Worm (Caenorhabditis elegans) whole organism, mixed stage, embryonic: Measurements from ENCODE around the gene let-2.

Source experiments
- M03D4.4 ChIP-seq: sonication (generic microtip); optimal IDR thresholded peaks from 2 replicates; lab custom pipeline; 2017; ENCODE audit warnings: mild to moderate bottlenecking, missing genetic modification characterization, missing compliant biosample characterization
- bed-3 ChIP-seq: fragments of 200-800 bp; sonication (Bioruptor generic); optimal IDR thresholded peaks from 3 replicates; lab custom pipeline; 2018; ENCODE audit warnings: mild to moderate bottlenecking, missing genetic modification characterization, moderate library complexity, missing compliant biosample characterization
- ceh-39 ChIP-seq: fragments of 150-350 bp; optimal IDR thresholded peaks from 2 replicates; lab custom pipeline; 2014; ENCODE audit warnings: missing biosample characterization, missing genetic modification characterization
- ceh-43 ChIP-seq: fragments of 200-800 bp; sonication (Bioruptor generic); optimal IDR thresholded peaks from 2 replicates; lab custom pipeline; 2018; ENCODE audit warnings: mild to moderate bottlenecking, missing genetic modification characterization, moderate library complexity, missing compliant biosample characterization
- ceh-83 ChIP-seq: fragments of 200-800 bp; sonication (Bioruptor generic); optimal IDR thresholded peaks from 2 replicates; lab custom pipeline; 2018; ENCODE audit warnings: mild to moderate bottlenecking, missing genetic modification characterization, missing compliant biosample characterization
- ces-1 ChIP-seq: fragments of 150-350 bp; optimal IDR thresholded peaks from 2 replicates; lab custom pipeline; 2014; ENCODE audit warnings: missing biosample characterization, missing genetic modification reagents, missing genetic modification characterization
- cnd-1 ChIP-seq: fragments of 200-800 bp; sonication (Bioruptor generic); optimal IDR thresholded peaks from 2 replicates; lab custom pipeline; 2018; ENCODE audit warnings: mild to moderate bottlenecking, missing genetic modification characterization, missing compliant biosample characterization
- drap-1 ChIP-seq: fragments of 200-800 bp; sonication (Bioruptor generic); optimal IDR thresholded peaks from 3 replicates; lab custom pipeline; 2018; ENCODE audit warnings: mild to moderate bottlenecking, missing genetic modification characterization, missing compliant biosample characterization
- elt-1 ChIP-seq: sonication (generic microtip); optimal IDR thresholded peaks from 2 replicates; lab custom pipeline; 2017; ENCODE audit warnings: missing genetic modification characterization, mild to moderate bottlenecking, missing compliant biosample characterization, antibody characterized with exemption, moderate library complexity, borderline replicate concordance; ENCODE audit not compliant: insufficient read depth
- elt-3 ChIP-seq: fragments of 150-350 bp; optimal IDR thresholded peaks from 2 replicates; lab custom pipeline; 2014; ENCODE audit warnings: missing biosample characterization, missing genetic modification characterization
- flh-1 ChIP-seq: fragments of 200-800 bp; sonication (Bioruptor generic); optimal IDR thresholded peaks from 2 replicates; lab custom pipeline; 2018; ENCODE audit warnings: mild to moderate bottlenecking, missing genetic modification characterization, moderate library complexity, missing compliant biosample characterization
- ham-2 ChIP-seq: fragments of 200-800 bp; sonication (Bioruptor generic); optimal IDR thresholded peaks from 2 replicates; lab custom pipeline; 2018; ENCODE audit warnings: mild to moderate bottlenecking, missing genetic modification characterization, missing compliant biosample characterization
- hlh-1 ChIP-seq: fragments of 150-350 bp; optimal IDR thresholded peaks from 2 replicates; lab custom pipeline; 2014; ENCODE audit warnings: missing biosample characterization, missing genetic modification reagents, missing genetic modification characterization
- lin-13 ChIP-seq: fragments of 150-350 bp; optimal IDR thresholded peaks from 2 replicates; lab custom pipeline; 2014; ENCODE audit warnings: missing biosample characterization, missing genetic modification characterization
- lsy-2 ChIP-seq: fragments of 150-350 bp; optimal IDR thresholded peaks from 2 replicates; lab custom pipeline; 2014; ENCODE audit warnings: missing biosample characterization, missing genetic modification characterization
- mab-5 ChIP-seq: fragments of 150-350 bp; optimal IDR thresholded peaks from 2 replicates; lab custom pipeline; 2014; ENCODE audit warnings: missing biosample characterization, missing genetic modification characterization
- mep-1 ChIP-seq: fragments of 150-350 bp; optimal IDR thresholded peaks from 2 replicates; lab custom pipeline; 2017; ENCODE audit warnings: missing biosample characterization, missing genetic modification reagents, missing genetic modification characterization, inconsistent platforms
- nhr-12 ChIP-seq: fragments of 150-350 bp; optimal IDR thresholded peaks from 2 replicates; lab custom pipeline; 2014; ENCODE audit warnings: missing biosample characterization, missing genetic modification characterization
- nhr-2 ChIP-seq: fragments of 150-350 bp; optimal IDR thresholded peaks from 2 replicates; lab custom pipeline; 2014; ENCODE audit warnings: missing biosample characterization, missing genetic modification characterization
- nhr-237 ChIP-seq: fragments of 150-350 bp; optimal IDR thresholded peaks from 2 replicates; lab custom pipeline; 2014; ENCODE audit warnings: missing biosample characterization, missing genetic modification characterization
- nhr-28 ChIP-seq: fragments of 150-350 bp; optimal IDR thresholded peaks from 2 replicates; lab custom pipeline; 2014; ENCODE audit warnings: missing biosample characterization, missing genetic modification characterization
- nhr-76 ChIP-seq: sonication (generic microtip); optimal IDR thresholded peaks from 2 replicates; lab custom pipeline; 2017; ENCODE audit warnings: missing biosample characterization, missing genetic modification characterization
- pha-4 ChIP-seq: fragments of 150-350 bp; optimal IDR thresholded peaks from 2 replicates; lab custom pipeline; 2018; ENCODE audit warnings: missing biosample characterization, missing genetic modification reagents, missing genetic modification characterization
- sem-2 ChIP-seq: fragments of 200-800 bp; sonication (Bioruptor generic); optimal IDR thresholded peaks from 2 replicates; lab custom pipeline; 2018; ENCODE audit warnings: mild to moderate bottlenecking, missing genetic modification characterization, missing compliant biosample characterization
- snpc-4 ChIP-seq: fragments of 150-350 bp; optimal IDR thresholded peaks from 2 replicates; lab custom pipeline; 2014; ENCODE audit warnings: missing biosample characterization, missing genetic modification characterization
- sptf-1 ChIP-seq: sonication (generic microtip); optimal IDR thresholded peaks from 2 replicates; lab custom pipeline; 2017; ENCODE audit warnings: mild to moderate bottlenecking, missing genetic modification characterization, moderate library complexity, missing compliant biosample characterization
- tbx-8 ChIP-seq: fragments of 200-800 bp; sonication (Bioruptor generic); optimal IDR thresholded peaks from 2 replicates; lab custom pipeline; 2018; ENCODE audit warnings: mild to moderate bottlenecking, missing genetic modification characterization, moderate library complexity, missing compliant biosample characterization
- unc-120 ChIP-seq: sonication (generic microtip); optimal IDR thresholded peaks from 2 replicates; lab custom pipeline; 2017; ENCODE audit warnings: missing genetic modification characterization, missing compliant biosample characterization; ENCODE audit not compliant: poor library complexity, severe bottlenecking
- unc-39 ChIP-seq: fragments of 150-350 bp; optimal IDR thresholded peaks from 2 replicates; lab custom pipeline; 2014; ENCODE audit warnings: missing biosample characterization, missing genetic modification characterization
- unc-62 ChIP-seq: fragments of 150-350 bp; optimal IDR thresholded peaks from 2 replicates; lab custom pipeline; 2014; ENCODE audit warnings: missing biosample characterization, missing genetic modification reagents, missing genetic modification characterization
- ztf-11 ChIP-seq: fragments of 150-350 bp; optimal IDR thresholded peaks from 2 replicates; lab custom pipeline; 2014; ENCODE audit warnings: missing biosample characterization, missing genetic modification characterization

let-2 gene

DNA sequence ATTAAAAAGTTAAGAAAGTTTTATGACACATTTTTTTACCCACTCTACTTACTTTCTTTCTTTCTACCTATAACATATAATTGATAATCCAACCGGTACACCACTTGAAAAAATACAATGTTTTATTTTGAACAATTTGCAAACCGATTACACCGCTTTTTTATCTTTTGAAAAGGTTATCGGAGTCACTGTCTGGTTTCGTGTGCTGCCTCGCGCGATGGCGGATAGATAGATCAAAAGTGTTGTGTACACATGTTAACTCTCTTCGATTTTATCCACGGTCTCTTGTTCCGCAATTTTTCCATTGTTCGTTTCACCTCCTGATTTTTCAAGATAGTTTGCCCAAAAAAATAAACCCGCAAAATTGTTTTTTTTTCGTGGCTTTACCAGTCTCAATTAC is 22.6 kb downstream of the let-2 start:
- TF ChIP-seq ceh-83 (GFP tag; lab: Kevin White, UChicago) (no peak), hlh-1 (tag; lab: Kevin White, UChicago) (no peak), tbx-8 (GFP tag; lab: Kevin White, UChicago) (no peak), nhr-76 (no peak), unc-62 (GFP tag; lab: Kevin White, UChicago) (no peak), mep-1 (tag; lab: Kevin White, UChicago) (no peak), ceh-43 (no peak), nhr-28 (tag; lab: Kevin White, UChicago) (no peak), cnd-1 (tag; lab: Kevin White, UChicago) (no peak), pha-4 (no peak), ham-2 (GFP tag; lab: Kevin White, UChicago) (no peak), lin-13 (no peak)

DNA sequence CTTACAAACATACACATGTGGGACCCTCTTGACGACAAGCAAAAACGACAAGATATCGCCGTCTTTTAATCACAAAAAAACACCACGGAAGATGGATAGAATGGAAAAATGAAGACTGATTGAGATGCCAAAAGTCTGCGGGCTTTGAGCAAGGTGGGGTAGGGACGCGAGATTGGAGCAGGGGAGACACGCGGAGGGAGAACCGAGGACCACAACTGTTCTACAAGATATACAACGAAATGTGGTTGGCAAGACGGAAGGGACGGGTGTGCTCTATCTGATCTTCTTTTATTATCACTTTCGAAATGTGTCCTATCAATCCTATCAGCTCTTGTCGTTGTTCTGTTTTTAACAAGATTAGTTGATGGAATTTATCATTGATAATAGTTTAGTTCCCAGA is 25.5 kb downstream of the let-2 start:
- no peak for TF ChIP-seq unc-120 (tag; lab: Kevin White, UChicago)
- TF ChIP-seq bed-3 (GFP tag; lab: Kevin White, UChicago): no peak
- TF ChIP-seq flh-1: no peak
- no peak for TF ChIP-seq mab-5
- TF ChIP-seq hlh-1 (tag; lab: Kevin White, UChicago): peak; percentile 63
- no peak for TF ChIP-seq elt-3 (tag; lab: Kevin White, UChicago)
- TF ChIP-seq drap-1: no peak
- TF ChIP-seq unc-39: no peak

DNA sequence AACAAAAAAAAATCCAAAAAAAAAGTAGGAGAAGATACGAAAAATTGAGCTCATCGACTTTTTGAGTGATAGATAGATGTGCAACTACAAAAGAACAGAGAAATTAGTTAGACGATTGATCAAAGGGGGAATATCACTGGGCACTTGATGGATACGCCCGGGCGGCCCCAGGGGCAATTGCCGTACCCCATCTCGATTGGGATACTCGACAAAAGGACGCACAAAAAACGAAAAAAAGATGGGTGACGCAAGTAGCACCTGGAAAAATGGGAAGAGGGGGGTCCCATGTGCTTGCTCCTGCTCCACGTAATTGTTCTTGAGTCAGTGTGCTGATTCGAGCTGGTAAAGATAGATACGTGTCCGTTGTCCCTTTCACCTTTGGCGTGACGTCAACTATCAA is 28.1 kb downstream of the let-2 start:
- TF ChIP-seq snpc-4 (tag; lab: Kevin White, UChicago) (no peak), tbx-8 (GFP tag; lab: Kevin White, UChicago) (no peak), unc-39 (no peak), elt-1 (tag; lab: Kevin White, UChicago) (no peak), ceh-83 (GFP tag; lab: Kevin White, UChicago) (no peak), nhr-76 (no peak), ham-2 (GFP tag; lab: Kevin White, UChicago) (no peak), cnd-1 (tag; lab: Kevin White, UChicago) (no peak), sem-2 (GFP tag; lab: Kevin White, UChicago) (no peak), nhr-2 (no peak), nhr-237 (no peak), ceh-39 (tag; lab: Kevin White, UChicago) (no peak), lsy-2 (tag; lab: Kevin White, UChicago) (no peak), ztf-11 (tag; lab: Kevin White, UChicago) (no peak), flh-1 (no peak), ces-1 (no peak), mab-5 (no peak), drap-1 (no peak), bed-3 (GFP tag; lab: Kevin White, UChicago) (no peak)

DNA sequence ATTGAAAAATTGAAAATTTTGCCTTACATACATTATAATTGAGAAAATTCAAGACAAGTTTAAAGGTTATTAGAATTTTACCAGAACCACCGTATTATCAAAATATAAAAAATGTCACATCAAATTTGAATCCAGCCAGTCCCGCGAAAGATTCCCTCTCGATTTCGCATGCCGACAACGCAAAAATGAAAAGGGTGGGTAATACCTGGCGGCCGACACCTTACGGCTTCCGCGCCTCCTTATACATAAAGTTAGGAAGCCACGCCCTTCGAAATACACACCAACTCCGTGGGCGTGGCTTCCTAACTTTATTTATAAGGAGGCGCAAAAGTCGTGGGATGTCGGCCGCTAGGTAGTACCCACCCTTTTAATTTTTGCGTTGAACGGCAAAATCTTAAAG is 31.6 kb downstream of the let-2 start:
- TF ChIP-seq snpc-4 (tag; lab: Kevin White, UChicago): no peak
- TF ChIP-seq cnd-1 (tag; lab: Kevin White, UChicago): no peak
- no peak for TF ChIP-seq nhr-76
- no peak for TF ChIP-seq nhr-2
- no peak for TF ChIP-seq M03D4.4 (tag; lab: Kevin White, UChicago)
- no peak for TF ChIP-seq nhr-28 (tag; lab: Kevin White, UChicago)
- TF ChIP-seq ceh-39 (tag; lab: Kevin White, UChicago): no peak
- no peak for TF ChIP-seq sptf-1 (tag; lab: Kevin White, UChicago)
- TF ChIP-seq bed-3 (GFP tag; lab: Kevin White, UChicago): no peak

DNA sequence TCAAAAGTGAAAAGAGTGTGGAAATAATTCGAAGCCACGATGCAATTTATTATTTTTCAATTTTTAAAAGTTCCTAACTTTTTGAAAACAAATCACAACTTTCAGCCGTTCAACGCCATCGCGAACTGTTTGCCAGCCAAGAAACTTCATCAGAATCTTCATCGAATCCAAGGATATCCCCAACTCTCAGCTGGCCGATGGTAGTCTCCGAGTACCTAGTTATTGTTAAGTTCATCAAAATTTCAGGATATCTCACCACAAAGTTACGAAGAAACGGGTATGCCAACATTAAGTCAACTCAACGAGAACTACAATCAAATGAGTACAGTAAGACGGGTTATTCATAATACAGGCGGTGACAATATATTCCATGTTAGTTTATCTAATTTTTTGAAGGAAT is 32.8 kb downstream of the let-2 start:
- no peak for TF ChIP-seq unc-62 (GFP tag; lab: Kevin White, UChicago)
- no peak for TF ChIP-seq ces-1
- no peak for TF ChIP-seq cnd-1 (tag; lab: Kevin White, UChicago)
- no peak for TF ChIP-seq sem-2 (GFP tag; lab: Kevin White, UChicago)
- no peak for TF ChIP-seq nhr-12 (tag; lab: Kevin White, UChicago)
